Worm (Caenorhabditis elegans): ENCODE data around the gene pst-2.

- TF ChIP-seq dao-5 (tag; optimal IDR thresholded peaks at IDR 0.05) (no peak), him-1 (tag; optimal IDR thresholded peaks at IDR 0.05) (no peak)
These were observed 17.0 kb downstream of the pst-2 start, which contains the start of gene B0336.7 for ce11 chrIII:5697266-5697665.

Data from whole organism, L4/young adult.